Worm (Caenorhabditis elegans): Measurements from ENCODE around the gene T10G3.4.

ce11 chrV:13468190-13468765, 16.0 kb downstream of the T10G3.4 start, which contains the start of the genes F25H9.6 and F25H9.7:
- TF ChIP-seq aptf-3 (GFP tag; IDR thresholded peaks at IDR 0.05) (no peak), snpc-4 (GFP tag; optimal IDR thresholded peaks at IDR 0.05) (no peak), snpc-4 (tag; optimal IDR thresholded peaks at IDR 0.05) (peak in 1 of 4 experiments; percentile 54), nfya-1 (tag; optimal IDR thresholded peaks at IDR 0.05; ENCODE audit: borderline replicate concordance, insufficient read depth) (no peak), him-1 (tag; optimal IDR thresholded peaks at IDR 0.05) (peak; percentile 86), sea-2 (GFP tag; IDR thresholded peaks at IDR 0.05) (peak; percentile 47; the same call in 1 of the 2 replicates), nhr-80 (tag; optimal IDR thresholded peaks at IDR 0.05) (no peak), B0336.3 (GFP tag; IDR thresholded peaks at IDR 0.05) (peak; percentile 57; the same call in 1 of the 2 replicates), nfyb-1 (GFP tag; IDR thresholded peaks at IDR 0.05) (peak; percentile 81), tbp1 (GFP tag; optimal IDR thresholded peaks at IDR 0.05) (peak; percentile 58)

All from whole organism, young adult.